Worm (Caenorhabditis elegans) whole organism, late embryonic: ENCODE measurements around the gene F40G12.4.

Experiments
- Y22D7AL.16 ChIP-seq: sonication (generic microtip); optimal IDR thresholded peaks from 2 replicates; lab custom pipeline; 2016; ENCODE audit warnings: missing genetic modification characterization, missing compliant biosample characterization
- ama-1 ChIP-seq: fragments of 150-350 bp; optimal IDR thresholded peaks from 2 replicates; lab custom pipeline; 2014
- ceh-9 ChIP-seq: sonication (generic microtip); optimal IDR thresholded peaks from 2 replicates; lab custom pipeline; 2016; ENCODE audit warnings: mild to moderate bottlenecking, missing genetic modification characterization, inconsistent platforms, missing compliant biosample characterization
- elt-2 ChIP-seq: sonication (generic microtip); optimal IDR thresholded peaks from 2 replicates; lab custom pipeline; 2016; ENCODE audit warnings: missing genetic modification reagents, missing genetic modification characterization, missing compliant biosample characterization
- fkh-10 ChIP-seq: fragments of 150-350 bp; optimal IDR thresholded peaks from 2 replicates; lab custom pipeline; 2014; ENCODE audit warnings: missing biosample characterization, missing genetic modification reagents, missing genetic modification characterization
- lim-6 ChIP-seq: sonication (generic microtip); optimal IDR thresholded peaks from 2 replicates; lab custom pipeline; 2016; ENCODE audit warnings: missing genetic modification characterization, missing compliant biosample characterization
- pha-2 ChIP-seq: sonication (generic microtip); optimal IDR thresholded peaks from 2 replicates; lab custom pipeline; 2017; ENCODE audit warnings: mild to moderate bottlenecking, missing genetic modification characterization, missing compliant biosample characterization
- pha-4 ChIP-seq: fragments of 150-350 bp; optimal IDR thresholded peaks from 2 replicates; lab custom pipeline; 2018; ENCODE audit warnings: missing biosample characterization, missing genetic modification reagents, missing genetic modification characterization
- tbx-2 ChIP-seq: sonication (generic microtip); optimal IDR thresholded peaks from 2 replicates; lab custom pipeline; 2016; ENCODE audit warnings: missing genetic modification characterization, missing compliant biosample characterization
- tbx-7 ChIP-seq: sonication (generic microtip); optimal IDR thresholded peaks from 2 replicates; lab custom pipeline; 2016; ENCODE audit warnings: missing genotype, missing genetic modification characterization, missing compliant biosample characterization

ce11 chrV:14312695-14313094 lies 44.2 kb upstream of the F40G12.4 start, which contains the start of gene F14D7.8:
- no peak for TF ChIP-seq pha-2 (tag; lab: Kevin White, UChicago)
- TF ChIP-seq elt-2 (tag; lab: Kevin White, UChicago) = no peak
- TF ChIP-seq lim-6 (tag; lab: Kevin White, UChicago) = no peak
- no peak for TF ChIP-seq ceh-9
- no peak for TF ChIP-seq Y22D7AL.16 (tag; lab: Kevin White, UChicago)
- no peak for TF ChIP-seq pha-4 (tag; lab: Kevin White, UChicago)
- TF ChIP-seq tbx-2 = no peak
- TF ChIP-seq fkh-10 (GFP tag; lab: Kevin White, UChicago) = no peak
- no peak for TF ChIP-seq tbx-7 (tag; lab: Kevin White, UChicago)
- TF ChIP-seq ama-1 (lab: Kevin White, UChicago) = no peak
